Fruit fly (Drosophila melanogaster) whole organism, embryonic: Measurements from ENCODE around the gene HUWE1.

Experiments used
- Bgb ChIP-seq: fragments of 200-800 bp; sonication (Bioruptor generic); IDR thresholded peaks from 2 replicates; pipeline ENCODE4 v1.3.6; 2022; ENCODE audit warnings: missing biosample characterization, missing genetic modification characterization; ENCODE audit not compliant: partially characterized antibody
- CG10462 ChIP-seq: fragments of 200-800 bp; sonication (Bioruptor generic); optimal IDR thresholded peaks from 2 replicates; lab custom pipeline; 2016; ENCODE audit warnings: missing biosample characterization, missing genetic modification characterization
- CG11696 ChIP-seq: fragments of 200-800 bp; sonication (Bioruptor generic); IDR thresholded peaks from 2 replicates; pipeline ENCODE4 v1.3.6; 2022; ENCODE audit warnings: missing biosample characterization, missing genetic modification characterization
- CG13624 ChIP-seq: fragments of 200-800 bp; sonication (Bioruptor generic); optimal IDR thresholded peaks from 2 replicates; lab custom pipeline; 2016; ENCODE audit warnings: missing biosample characterization, missing genetic modification characterization
- CG14014 ChIP-seq: fragments of 200-800 bp; sonication (Bioruptor generic); IDR thresholded peaks from 2 replicates; pipeline ENCODE4 v1.3.6; 2022; ENCODE audit warnings: missing biosample characterization, missing genetic modification characterization
- CG14441 ChIP-seq: fragments of 200-800 bp; sonication (Bioruptor generic); IDR thresholded peaks from 2 replicates; pipeline ENCODE4 v1.3.6; 2022; ENCODE audit warnings: missing biosample characterization, missing genetic modification characterization
- CG14965 ChIP-seq: fragments of 200-800 bp; sonication (Bioruptor generic); optimal IDR thresholded peaks from 2 replicates; lab custom pipeline; 2016; ENCODE audit warnings: missing biosample characterization, missing genetic modification characterization, borderline replicate concordance
- CG17359 ChIP-seq: fragments of 200-800 bp; sonication (Bioruptor generic); optimal IDR thresholded peaks from 3 replicates; lab custom pipeline; 2018; ENCODE audit warnings: missing biosample characterization, mild to moderate bottlenecking, missing genetic modification characterization, moderate library complexity
- CG17612 ChIP-seq: fragments of 200-800 bp; sonication (Bioruptor generic); IDR thresholded peaks from 2 replicates; pipeline ENCODE4 v1.3.6; 2022; ENCODE audit warnings: missing biosample characterization, missing genetic modification characterization
- CG17829 ChIP-seq: fragments of 200-800 bp; optimal IDR thresholded peaks from 2 replicates; lab custom pipeline; 2019; ENCODE audit warnings: missing biosample characterization, mild to moderate bottlenecking, missing genetic modification characterization, moderate library complexity
- CG2889 ChIP-seq: fragments of 200-800 bp; sonication (Bioruptor generic); IDR thresholded peaks from 3 replicates; pipeline ENCODE4 v1.3.6; 2022; ENCODE audit warnings: missing biosample characterization, missing genetic modification characterization
- CG3995 ChIP-seq: fragments of 200-800 bp; sonication (Bioruptor generic); optimal IDR thresholded peaks from 3 replicates; lab custom pipeline; 2016; ENCODE audit warnings: missing biosample characterization, missing genetic modification characterization
- CG6791 ChIP-seq: fragments of 200-800 bp; sonication (Bioruptor generic); IDR thresholded peaks from 3 replicates; pipeline ENCODE4 v1.3.6; 2022; ENCODE audit warnings: missing biosample characterization, missing genetic modification characterization; ENCODE audit not compliant: partially characterized antibody
- CG6813 ChIP-seq: fragments of 200-800 bp; sonication (Bioruptor generic); optimal IDR thresholded peaks from 2 replicates; lab custom pipeline; 2017; ENCODE audit warnings: missing biosample characterization, missing genetic modification characterization, mild to moderate bottlenecking, moderate library complexity, missing genetic modification reagents
- CG6854 ChIP-seq: fragments of 200-800 bp; sonication (Bioruptor generic); optimal IDR thresholded peaks from 3 replicates; lab custom pipeline; 2017; ENCODE audit warnings: missing biosample characterization, mild to moderate bottlenecking, missing genetic modification characterization
- CG7357 ChIP-seq: fragments of 200-800 bp; sonication (Bioruptor generic); IDR thresholded peaks from 3 replicates; pipeline ENCODE4 v1.3.6; 2022; ENCODE audit warnings: missing biosample characterization, missing genetic modification characterization
- CG7987 ChIP-seq: fragments of 200-800 bp; sonication (Bioruptor generic); optimal IDR thresholded peaks from 2 replicates; lab custom pipeline; 2018; ENCODE audit warnings: missing biosample characterization, mild to moderate bottlenecking, missing genetic modification characterization, moderate library complexity
- CG8765 ChIP-seq: fragments of 200-800 bp; sonication (Bioruptor generic); IDR thresholded peaks from 2 replicates; pipeline ENCODE4 v1.3.6; 2022; ENCODE audit warnings: missing biosample characterization, missing genetic modification characterization
- CG8924 ChIP-seq: fragments of 200-800 bp; optimal IDR thresholded peaks from 3 replicates; lab custom pipeline; 2019; ENCODE audit warnings: missing biosample characterization, mild to moderate bottlenecking, missing genetic modification characterization, moderate library complexity
- CG9609 ChIP-seq: fragments of 200-800 bp; sonication (Bioruptor generic); optimal IDR thresholded peaks from 3 replicates; lab custom pipeline; 2016; ENCODE audit warnings: missing biosample characterization, missing genetic modification characterization
- CHES-1-like ChIP-seq: fragments of 200-800 bp; sonication (Bioruptor generic); optimal IDR thresholded peaks from 2 replicates; lab custom pipeline; 2016; ENCODE audit warnings: missing biosample characterization, missing genetic modification characterization
- Dfd ChIP-seq, 2 experiments: fragments of >200 bp; optimal IDR thresholded peaks; 2 replicates each; lab custom pipeline; 2017; ENCODE audit warnings: missing biosample characterization in 2 of 2, missing genetic modification characterization in 2 of 2
- Dll ChIP-seq: fragments of 200-800 bp; sonication (Bioruptor generic); IDR thresholded peaks from 4 replicates; pipeline ENCODE4 v1.3.6; 2022; ENCODE audit warnings: missing biosample characterization, missing genetic modification characterization; ENCODE audit not compliant: partially characterized antibody
- GATAe ChIP-seq: fragments of 200-800 bp; sonication (Bioruptor generic); conservative IDR thresholded peaks from 2 replicates; pipeline ENCODE4 v1.3.6; 2022; ENCODE audit warnings: missing biosample characterization, missing genetic modification characterization
- HHEX ChIP-seq: fragments of 200-800 bp; sonication (Bioruptor generic); optimal IDR thresholded peaks from 3 replicates; lab custom pipeline; 2017; ENCODE audit warnings: missing biosample characterization, mild to moderate bottlenecking, missing genetic modification characterization, missing genetic modification reagents
- Hsf ChIP-seq: fragments of 200-800 bp; sonication (Bioruptor generic); optimal IDR thresholded peaks from 3 replicates; lab custom pipeline; 2016; ENCODE audit warnings: missing biosample characterization, missing genetic modification characterization
- MESR4 ChIP-seq: fragments of 200-800 bp; sonication (Bioruptor generic); optimal IDR thresholded peaks from 2 replicates; lab custom pipeline; 2018; ENCODE audit warnings: missing biosample characterization, mild to moderate bottlenecking, missing genetic modification characterization, moderate library complexity
- Nf-YA ChIP-seq: fragments of 200-800 bp; sonication (Bioruptor generic); IDR thresholded peaks from 2 replicates; pipeline ENCODE4 v1.3.6; 2022; ENCODE audit warnings: missing biosample characterization, missing genetic modification characterization
- Rfx ChIP-seq: fragments of 200-800 bp; sonication (Bioruptor generic); IDR thresholded peaks from 2 replicates; pipeline ENCODE4 v1.3.6; 2022; ENCODE audit warnings: missing biosample characterization, missing genetic modification characterization
- Rx ChIP-seq: fragments of 200-800 bp; sonication (Bioruptor generic); IDR thresholded peaks from 2 replicates; pipeline ENCODE4 v1.3.6; 2022; ENCODE audit warnings: missing biosample characterization, missing genetic modification characterization
- Spps ChIP-seq: fragments of 200-800 bp; sonication (Bioruptor generic); optimal IDR thresholded peaks from 2 replicates; lab custom pipeline; 2018; ENCODE audit warnings: missing biosample characterization, mild to moderate bottlenecking, missing genetic modification characterization
- Sry-δ ChIP-seq: fragments of 200-800 bp; sonication (Bioruptor generic); optimal IDR thresholded peaks from 2 replicates; lab custom pipeline; 2016; ENCODE audit warnings: missing biosample characterization, missing genetic modification characterization
- Xbp1 ChIP-seq: fragments of 200-800 bp; sonication (Bioruptor generic); optimal IDR thresholded peaks from 3 replicates; lab custom pipeline; 2016; ENCODE audit warnings: missing biosample characterization, mild to moderate bottlenecking, missing genetic modification characterization
- ab ChIP-seq: fragments of 200-800 bp; sonication (Bioruptor generic); optimal IDR thresholded peaks from 2 replicates; lab custom pipeline; 2016; ENCODE audit warnings: missing biosample characterization, missing genetic modification characterization
- dmrt99B ChIP-seq: fragments of 200-800 bp; sonication (Bioruptor generic); optimal IDR thresholded peaks from 2 replicates; lab custom pipeline; 2018; ENCODE audit warnings: missing biosample characterization, mild to moderate bottlenecking, missing genetic modification characterization, moderate library complexity
- eve ChIP-seq, 2 experiments: fragments of >200 bp; optimal IDR thresholded peaks; 2 replicates each; lab custom pipeline; 2017; ENCODE audit warnings: missing biosample characterization in 2 of 2, missing genetic modification characterization in 2 of 2
- exex ChIP-seq: fragments of 200-800 bp; sonication (Bioruptor generic); optimal IDR thresholded peaks from 4 replicates; lab custom pipeline; 2018; ENCODE audit warnings: missing biosample characterization, mild to moderate bottlenecking, missing genetic modification characterization, moderate library complexity
- fd64A ChIP-seq: fragments of 200-800 bp; sonication (Bioruptor generic); optimal IDR thresholded peaks from 3 replicates; lab custom pipeline; 2018; ENCODE audit warnings: missing biosample characterization, mild to moderate bottlenecking, missing genetic modification characterization
- gcm ChIP-seq: fragments of 200-800 bp; sonication (Bioruptor generic); optimal IDR thresholded peaks from 2 replicates; lab custom pipeline; 2019; ENCODE audit warnings: missing biosample characterization, mild to moderate bottlenecking, missing genetic modification characterization, moderate library complexity
- grn ChIP-seq: fragments of 200-800 bp; sonication (Bioruptor generic); optimal IDR thresholded peaks from 3 replicates; lab custom pipeline; 2017; ENCODE audit warnings: missing biosample characterization, missing genetic modification characterization
- hb ChIP-seq: fragments of 200-800 bp; sonication (Bioruptor generic); IDR thresholded peaks from 3 replicates; pipeline ENCODE4 v1.3.6; 2022; ENCODE audit warnings: missing biosample characterization, missing genetic modification characterization; ENCODE audit not compliant: partially characterized antibody
- maf-S ChIP-seq: fragments of 200-800 bp; sonication (Bioruptor generic); optimal IDR thresholded peaks from 2 replicates; lab custom pipeline; 2016; ENCODE audit warnings: missing biosample characterization, missing genetic modification characterization
- mld ChIP-seq: fragments of 200-800 bp; sonication (Bioruptor generic); IDR thresholded peaks from 3 replicates; pipeline ENCODE4 v1.3.6; 2022; ENCODE audit warnings: missing biosample characterization, missing genetic modification characterization; ENCODE audit not compliant: partially characterized antibody
- nerfin-1 ChIP-seq: fragments of 200-800 bp; sonication (Bioruptor generic); optimal IDR thresholded peaks from 3 replicates; lab custom pipeline; 2019; ENCODE audit warnings: missing biosample characterization, mild to moderate bottlenecking, missing genetic modification characterization, moderate library complexity
- nmo ChIP-seq: fragments of 200-800 bp; sonication (Bioruptor generic); optimal IDR thresholded peaks from 2 replicates; lab custom pipeline; 2018; ENCODE audit warnings: missing biosample characterization, mild to moderate bottlenecking, missing genetic modification characterization, moderate library complexity
- p53 ChIP-seq: fragments of 200-800 bp; sonication (Bioruptor generic); optimal IDR thresholded peaks from 2 replicates; lab custom pipeline; 2016; ENCODE audit warnings: missing biosample characterization, missing genetic modification characterization
- seq ChIP-seq: fragments of 200-800 bp; sonication (Bioruptor generic); IDR thresholded peaks from 2 replicates; pipeline ENCODE4 v1.3.6; 2022; ENCODE audit warnings: missing biosample characterization, missing genetic modification characterization
- vnd ChIP-seq: fragments of 200-800 bp; sonication (Bioruptor generic); IDR thresholded peaks from 3 replicates; pipeline ENCODE4 v1.3.6; 2022; ENCODE audit warnings: missing biosample characterization, missing genetic modification characterization; ENCODE audit not compliant: partially characterized antibody
- yki ChIP-seq: fragments of >200 bp; optimal IDR thresholded peaks from 3 replicates; lab custom pipeline; 2018

HUWE1 gene

DNA sequence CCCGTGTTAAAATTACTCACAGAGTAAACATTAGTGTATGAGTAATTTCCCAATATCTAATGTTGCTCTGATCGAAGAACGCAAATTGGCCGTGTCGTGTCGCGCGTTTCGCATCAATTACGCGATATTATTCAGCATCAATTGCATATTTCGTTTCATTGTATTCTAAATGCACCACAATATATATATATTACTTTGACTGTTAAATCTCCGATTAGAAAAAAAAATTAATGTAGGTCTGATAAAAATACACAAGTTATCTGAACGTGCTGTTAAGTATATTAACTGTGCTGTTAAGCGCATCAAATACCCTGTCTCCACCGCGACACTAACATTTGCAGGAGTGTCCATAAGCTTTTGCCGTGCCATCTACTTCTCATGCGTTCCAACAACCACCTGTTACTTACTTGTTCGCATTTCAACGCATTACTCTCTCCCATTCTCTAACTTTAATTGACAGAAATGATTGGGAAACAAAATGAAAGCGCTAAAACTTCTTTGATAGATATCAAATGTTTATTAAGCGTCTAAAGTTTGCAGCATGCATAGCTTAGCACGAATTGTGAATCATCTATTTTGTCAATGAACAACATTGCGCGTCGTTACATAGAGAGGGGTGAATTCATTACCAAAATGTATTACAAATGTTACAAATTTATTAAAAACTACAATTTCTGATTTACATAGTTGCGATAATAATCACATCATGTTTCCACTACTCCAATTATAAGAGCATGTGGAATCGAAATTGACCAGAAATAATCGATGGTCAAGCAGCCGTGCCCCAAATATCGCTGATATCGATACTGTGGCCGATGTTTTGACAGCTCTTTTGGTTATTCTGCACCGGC is 48.2 kb downstream of the HUWE1 start, which contains the start of the genes Graf and mRpL3 (continued):
- TF ChIP-seq mld (peak; percentile 92), gcm (GFP tag; lab: Kevin White, UChicago) (no peak), seq (GFP tag; lab: Robert Waterston, UW) (no peak), Dll (peak; percentile 85; the same call in 3 of the 4 replicates), vnd (GFP tag; lab: Robert Waterston, UW) (peak; percentile 90), fd64A (GFP tag; lab: Kevin White, UChicago) (no peak), dmrt99B (tag; lab: Kevin White, UChicago) (no peak), nmo (peak; percentile 17), CG17829 (no peak), GATAe (GFP tag; lab: Robert Waterston, UW) (no peak), CG7987 (GFP tag; lab: Kevin White, UChicago) (no peak), Nf-YA (GFP tag; lab: Robert Waterston, UW) (no peak), CG14965 (GFP tag; lab: Kevin White, UChicago) (no peak), exex (peak; percentile 8), CG6854 (GFP tag; lab: Kevin White, UChicago) (no peak), Spps (no peak), CG6791 (GFP tag; lab: Robert Waterston, UW) (peak; percentile 94), p53 (GFP tag; lab: Kevin White, UChicago) (no peak), Sry-δ (peak; percentile 68), CG17612 (no peak), CG2889 (GFP tag; lab: Robert Waterston, UW) (no peak), CG3995 (GFP tag; lab: Kevin White, UChicago) (peak; percentile 73), HHEX (no peak), CG14014 (no peak), nerfin-1 (no peak), Rfx (GFP tag; lab: Robert Waterston, UW) (0 out of 2 replicates have a peak, but pooled peaks have one; percentile 27), maf-S (GFP tag; lab: Kevin White, UChicago) (no peak), CHES-1-like (peak; percentile 20), Hsf (GFP tag; lab: Kevin White, UChicago) (peak; percentile 20), CG8924 (tag; lab: Kevin White, UChicago) (peak; percentile 30), CG14441 (GFP tag; lab: Robert Waterston, UW) (0 out of 2 replicates have a peak, but pooled peaks have one; percentile 14), Rx (GFP tag; lab: Robert Waterston, UW) (no peak), CG8765 (GFP tag; lab: Robert Waterston, UW) (no peak), ab (no peak), hb (GFP tag; lab: Robert Waterston, UW) (peak; percentile 93), yki (lab: Kevin White, UChicago) (no peak), grn (GFP tag; lab: Kevin White, UChicago) (peak; percentile 14), Xbp1 (no peak), Dfd (GFP tag; optimal IDR thresholded peaks at IDR 0.05; lab: Kevin White, UChicago) (no peak), CG17359 (peak; percentile 67), CG6813 (GFP tag; lab: Kevin White, UChicago) (no peak), CG9609 (GFP tag; lab: Kevin White, UChicago) (no peak), CG13624 (GFP tag; lab: Kevin White, UChicago) (no peak), MESR4 (peak; percentile 45), CG11696 (no peak), Bgb (GFP tag; lab: Robert Waterston, UW) (peak; percentile 93), eve (GFP tag; optimal IDR thresholded peaks at IDR 0.05; lab: Kevin White, UChicago) (no peak), CG10462 (GFP tag; lab: Kevin White, UChicago) (no peak), CG7357 (GFP tag; lab: Robert Waterston, UW) (peak; percentile 85)
